Worm (Caenorhabditis elegans) whole organism, late embryonic: ENCODE measurements around the gene eif-3.F.
A peak's percentile ranks its signal among the peaks of the same experiment; 100 is the strongest.

ENCODE experiments used
- C38D4.7 ChIP-seq: fragments of 200-800 bp; sonication (Bioruptor generic); optimal IDR thresholded peaks from 2 replicates; lab custom pipeline; 2018; ENCODE audit warnings: mild to moderate bottlenecking, missing genetic modification characterization, moderate library complexity, missing compliant biosample characterization
- K02D7.2 ChIP-seq: sonication (generic microtip); optimal IDR thresholded peaks from 2 replicates; lab custom pipeline; 2017; ENCODE audit warnings: mild to moderate bottlenecking, missing genetic modification characterization, missing compliant biosample characterization
- K09A11.1 ChIP-seq: sonication (generic microtip); optimal IDR thresholded peaks from 2 replicates; lab custom pipeline; 2017; ENCODE audit warnings: antibody characterized with exemption, mild to moderate bottlenecking, missing genetic modification characterization, missing compliant biosample characterization; ENCODE audit not compliant: insufficient read depth
- Y22D7AL.16 ChIP-seq: sonication (generic microtip); optimal IDR thresholded peaks from 2 replicates; lab custom pipeline; 2016; ENCODE audit warnings: missing genetic modification characterization, missing compliant biosample characterization
- ahr-1 ChIP-seq: sonication (generic microtip); optimal IDR thresholded peaks from 2 replicates; lab custom pipeline; 2016; ENCODE audit warnings: missing genetic modification characterization, missing compliant biosample characterization
- ama-1 ChIP-seq: fragments of 150-350 bp; optimal IDR thresholded peaks from 2 replicates; lab custom pipeline; 2014
- ceh-14 ChIP-seq: sonication (generic microtip); optimal IDR thresholded peaks from 2 replicates; lab custom pipeline; 2016; ENCODE audit warnings: missing genotype, missing genetic modification characterization, missing compliant biosample characterization
- ceh-18 ChIP-seq: sonication (generic microtip); optimal IDR thresholded peaks from 2 replicates; lab custom pipeline; 2016; ENCODE audit warnings: missing genetic modification characterization, missing compliant biosample characterization
- ceh-19 ChIP-seq: fragments of 200-800 bp; sonication (Bioruptor generic); optimal IDR thresholded peaks from 2 replicates; lab custom pipeline; 2018; ENCODE audit warnings: mild to moderate bottlenecking, missing genetic modification characterization, missing compliant biosample characterization
- ceh-2 ChIP-seq: sonication (generic microtip); optimal IDR thresholded peaks from 2 replicates; lab custom pipeline; 2016; ENCODE audit warnings: missing genotype, missing genetic modification characterization, missing compliant biosample characterization
- ceh-22 ChIP-seq: sonication (generic microtip); optimal IDR thresholded peaks from 2 replicates; lab custom pipeline; 2017; ENCODE audit warnings: missing biosample characterization, missing genetic modification characterization
- ceh-24 ChIP-seq: sonication (generic microtip); optimal IDR thresholded peaks from 2 replicates; lab custom pipeline; 2016; ENCODE audit warnings: mild to moderate bottlenecking, missing genetic modification characterization, missing compliant biosample characterization
- ceh-30 ChIP-seq: fragments of 150-350 bp; optimal IDR thresholded peaks from 2 replicates; lab custom pipeline; 2014; ENCODE audit warnings: missing biosample characterization, missing genetic modification characterization
- ceh-31 ChIP-seq: sonication (generic microtip); optimal IDR thresholded peaks from 2 replicates; lab custom pipeline; 2016; ENCODE audit warnings: missing genetic modification characterization, missing compliant biosample characterization
- ceh-48 ChIP-seq: sonication (generic microtip); optimal IDR thresholded peaks from 2 replicates; lab custom pipeline; 2016; ENCODE audit warnings: missing genetic modification characterization, inconsistent platforms, missing compliant biosample characterization
- ceh-6 ChIP-seq: fragments of 200-800 bp; sonication (Bioruptor generic); optimal IDR thresholded peaks from 2 replicates; lab custom pipeline; 2018; ENCODE audit warnings: mild to moderate bottlenecking, missing genetic modification characterization, missing compliant biosample characterization
- dve-1 ChIP-seq: sonication (generic microtip); optimal IDR thresholded peaks from 2 replicates; lab custom pipeline; 2017; ENCODE audit warnings: antibody characterized with exemption, mild to moderate bottlenecking, missing genetic modification characterization, missing compliant biosample characterization
- fkh-10 ChIP-seq: fragments of 150-350 bp; optimal IDR thresholded peaks from 2 replicates; lab custom pipeline; 2014; ENCODE audit warnings: missing biosample characterization, missing genetic modification reagents, missing genetic modification characterization
- fkh-6 ChIP-seq: sonication (generic microtip); optimal IDR thresholded peaks from 2 replicates; lab custom pipeline; 2016; ENCODE audit warnings: missing genetic modification characterization, missing compliant biosample characterization
- hlh-13 ChIP-seq: fragments of 200-800 bp; sonication (Bioruptor generic); optimal IDR thresholded peaks from 2 replicates; lab custom pipeline; 2018; ENCODE audit warnings: mild to moderate bottlenecking, missing genetic modification characterization, missing compliant biosample characterization
- hlh-15 ChIP-seq: sonication (generic microtip); optimal IDR thresholded peaks from 2 replicates; lab custom pipeline; 2016; ENCODE audit warnings: missing genetic modification characterization, missing compliant biosample characterization
- hlh-30 ChIP-seq: sonication (generic microtip); optimal IDR thresholded peaks from 2 replicates; lab custom pipeline; 2017; ENCODE audit warnings: antibody characterized with exemption, missing genetic modification characterization, missing compliant biosample characterization; ENCODE audit not compliant: insufficient read depth
- hlh-6 ChIP-seq: sonication (generic microtip); optimal IDR thresholded peaks from 2 replicates; lab custom pipeline; 2016; ENCODE audit warnings: missing genotype, missing genetic modification characterization, missing compliant biosample characterization
- hlh-8 ChIP-seq: sonication (generic microtip); optimal IDR thresholded peaks from 2 replicates; lab custom pipeline; 2016; ENCODE audit warnings: missing genotype, missing genetic modification characterization, missing compliant biosample characterization
- lin-11 ChIP-seq: fragments of 200-800 bp; sonication (Bioruptor generic); optimal IDR thresholded peaks from 2 replicates; lab custom pipeline; 2018; ENCODE audit warnings: mild to moderate bottlenecking, missing genetic modification characterization, missing compliant biosample characterization
- madf-2 ChIP-seq: sonication (generic microtip); optimal IDR thresholded peaks from 2 replicates; lab custom pipeline; 2017; ENCODE audit warnings: missing genetic modification characterization, missing compliant biosample characterization
- mec-3 ChIP-seq: sonication (generic microtip); optimal IDR thresholded peaks from 2 replicates; lab custom pipeline; 2016; ENCODE audit warnings: borderline replicate concordance, missing genetic modification characterization, missing compliant biosample characterization
- nfya-1 ChIP-seq: sonication (generic microtip); optimal IDR thresholded peaks from 2 replicates; lab custom pipeline; 2017; ENCODE audit warnings: missing genetic modification characterization, mild to moderate bottlenecking, missing compliant biosample characterization, antibody characterized with exemption, moderate library complexity
- nhr-232 ChIP-seq: sonication (generic microtip); optimal IDR thresholded peaks from 2 replicates; lab custom pipeline; 2016; ENCODE audit warnings: missing genetic modification characterization, missing compliant biosample characterization
- npax-4 ChIP-seq: sonication (generic microtip); optimal IDR thresholded peaks from 2 replicates; lab custom pipeline; 2016; ENCODE audit warnings: missing genetic modification characterization, missing compliant biosample characterization
- pax-1 ChIP-seq: fragments of 150-350 bp; optimal IDR thresholded peaks from 2 replicates; lab custom pipeline; 2014; ENCODE audit warnings: missing biosample characterization, missing genetic modification characterization
- pha-4 ChIP-seq: fragments of 150-350 bp; optimal IDR thresholded peaks from 2 replicates; lab custom pipeline; 2018; ENCODE audit warnings: missing biosample characterization, missing genetic modification reagents, missing genetic modification characterization
- pqm-1 ChIP-seq: sonication (generic microtip); optimal IDR thresholded peaks from 2 replicates; lab custom pipeline; 2016; ENCODE audit warnings: missing genetic modification characterization, missing compliant biosample characterization
- pros-1 ChIP-seq: fragments of 150-350 bp; optimal IDR thresholded peaks from 2 replicates; lab custom pipeline; 2014; ENCODE audit warnings: missing biosample characterization, missing genetic modification reagents, missing genetic modification characterization
- ref-2 ChIP-seq: sonication (generic microtip); optimal IDR thresholded peaks from 2 replicates; lab custom pipeline; 2016; ENCODE audit warnings: missing genetic modification characterization, missing compliant biosample characterization
- sdc-2 ChIP-seq: sonication (generic microtip); optimal IDR thresholded peaks from 2 replicates; lab custom pipeline; 2016; ENCODE audit warnings: missing genotype, missing genetic modification characterization, missing compliant biosample characterization
- sox-2 ChIP-seq: fragments of 200-800 bp; sonication (Bioruptor generic); IDR thresholded peaks from 2 replicates; pipeline ENCODE4 v1.3.6; 2022; ENCODE audit warnings: missing genetic modification reagents, missing genetic modification characterization, missing compliant biosample characterization
- sox-4 ChIP-seq: sonication (generic microtip); optimal IDR thresholded peaks from 2 replicates; lab custom pipeline; 2017; ENCODE audit warnings: mild to moderate bottlenecking, missing genetic modification characterization, inconsistent platforms, missing compliant biosample characterization
- syd-9 ChIP-seq: sonication (generic microtip); optimal IDR thresholded peaks from 2 replicates; lab custom pipeline; 2016; ENCODE audit warnings: mild to moderate bottlenecking, missing genetic modification characterization, moderate library complexity, missing compliant biosample characterization
- tbx-2 ChIP-seq: sonication (generic microtip); optimal IDR thresholded peaks from 2 replicates; lab custom pipeline; 2016; ENCODE audit warnings: missing genetic modification characterization, missing compliant biosample characterization
- tbx-7 ChIP-seq: sonication (generic microtip); optimal IDR thresholded peaks from 2 replicates; lab custom pipeline; 2016; ENCODE audit warnings: missing genotype, missing genetic modification characterization, missing compliant biosample characterization
- ttx-3 ChIP-seq: sonication (generic microtip); optimal IDR thresholded peaks from 2 replicates; lab custom pipeline; 2016; ENCODE audit warnings: missing genetic modification reagents, missing genetic modification characterization, missing compliant biosample characterization
- unc-3 ChIP-seq, 2 experiments: fragments of 200-800 bp in 1 of 2; sonication (Bioruptor generic) in 1 of 2; sonication (generic microtip) in 1 of 2; conservative IDR thresholded peaks in 1 of 2; optimal IDR thresholded peaks in 1 of 2; 2 replicates each; pipeline versions ENCODE4 v1.3.6 to Lab custom; 2016 to 2022; ENCODE audit warnings: missing compliant biosample characterization in 2 of 2, missing genetic modification characterization in 2 of 2, missing genetic modification reagents in 1 of 2
- unc-42 ChIP-seq: sonication (generic microtip); optimal IDR thresholded peaks from 2 replicates; lab custom pipeline; 2016; ENCODE audit warnings: missing genotype, missing genetic modification characterization, missing compliant biosample characterization
- unc-55 ChIP-seq: sonication (generic microtip); optimal IDR thresholded peaks from 2 replicates; lab custom pipeline; 2017; ENCODE audit warnings: missing biosample characterization, missing genetic modification reagents, missing genetic modification characterization
- zip-5 ChIP-seq: sonication (generic microtip); optimal IDR thresholded peaks from 2 replicates; lab custom pipeline; 2016; ENCODE audit warnings: missing genetic modification characterization, missing compliant biosample characterization

The eif-3.F gene

DNA sequence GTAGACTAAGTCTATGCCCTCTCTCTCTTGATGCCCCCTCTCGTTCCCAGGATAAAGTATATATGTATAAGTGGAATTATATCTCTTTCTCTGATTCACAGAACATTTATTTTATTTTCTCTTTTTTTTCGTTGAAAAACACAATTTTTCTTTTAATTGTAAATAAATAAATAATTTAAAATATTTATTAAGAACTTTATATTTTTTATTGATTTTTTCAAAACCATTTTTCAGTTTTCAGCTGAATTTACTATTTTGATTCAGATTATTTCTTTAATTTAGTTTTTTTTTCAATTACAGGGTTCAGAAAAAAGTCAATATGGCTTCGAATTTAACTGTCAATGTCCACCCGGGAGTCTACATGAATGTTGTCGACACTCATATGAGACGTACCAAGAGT lies at the start of gene eif-3.F:
TSS of gene eif-3.F (plus strand) at position 301 of the 400 bp plus-strand sequence.
- TF ChIP-seq ceh-14 (tag; lab: Kevin White, UChicago) (no peak), tbx-7 (tag; lab: Kevin White, UChicago) (no peak), unc-3 (GFP tag; conservative IDR thresholded peaks at IDR 0.05; lab: Robert Waterston, UW) (no peak), unc-3 (tag; optimal IDR thresholded peaks at IDR 0.05; lab: Kevin White, UChicago) (no peak), unc-42 (tag; lab: Kevin White, UChicago) (no peak), sox-4 (tag; lab: Kevin White, UChicago) (no peak), pha-4 (tag; lab: Kevin White, UChicago) (no peak), hlh-8 (tag; lab: Kevin White, UChicago) (no peak), ceh-6 (no peak), C38D4.7 (GFP tag; lab: Kevin White, UChicago) (no peak), ceh-19 (GFP tag; lab: Kevin White, UChicago) (no peak), ref-2 (tag; lab: Kevin White, UChicago) (no peak), hlh-6 (tag; lab: Kevin White, UChicago) (no peak), fkh-6 (tag; lab: Kevin White, UChicago) (no peak)

DNA sequence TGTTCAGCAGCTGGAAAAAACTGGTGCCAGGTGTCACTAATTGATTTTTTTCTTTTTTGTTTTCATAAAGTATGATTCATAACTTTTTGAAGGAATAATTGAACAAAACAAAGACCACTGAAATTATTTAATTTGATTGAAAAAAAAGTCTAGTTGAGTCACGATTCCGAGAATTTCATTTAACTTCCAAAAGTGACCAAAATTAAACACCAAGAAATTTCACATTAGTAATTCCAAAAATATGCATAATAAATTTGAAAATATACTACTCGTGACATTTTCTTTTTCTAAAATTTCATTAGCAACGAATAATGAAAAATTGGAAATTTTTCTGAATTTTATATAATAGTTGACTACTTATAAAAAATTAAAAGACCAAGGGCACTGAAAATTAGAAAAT lies 49.4 kb upstream of the eif-3.F start:
- TF ChIP-seq unc-55 (GFP tag; lab: Kevin White, UChicago): no peak
- no peak for TF ChIP-seq Y22D7AL.16 (tag; lab: Kevin White, UChicago)
- TF ChIP-seq zip-5 (tag; lab: Kevin White, UChicago): no peak
- no peak for TF ChIP-seq ceh-31 (tag; lab: Kevin White, UChicago)
- TF ChIP-seq ceh-14 (tag; lab: Kevin White, UChicago): no peak
- TF ChIP-seq ceh-22 (tag; lab: Kevin White, UChicago): no peak
- TF ChIP-seq tbx-7 (tag; lab: Kevin White, UChicago): no peak
- TF ChIP-seq pros-1 (tag; lab: Kevin White, UChicago): no peak
- TF ChIP-seq sdc-2: no peak
- no peak for TF ChIP-seq sox-2 (GFP tag; lab: Robert Waterston, UW)
- no peak for TF ChIP-seq hlh-15
- TF ChIP-seq fkh-10: no peak
- TF ChIP-seq nfya-1: no peak
- no peak for TF ChIP-seq K02D7.2 (tag; lab: Kevin White, UChicago)
- no peak for TF ChIP-seq ceh-24 (tag; lab: Kevin White, UChicago)
- no peak for TF ChIP-seq K09A11.1 (tag; lab: Kevin White, UChicago)
- TF ChIP-seq ama-1 (lab: Kevin White, UChicago): no peak

DNA sequence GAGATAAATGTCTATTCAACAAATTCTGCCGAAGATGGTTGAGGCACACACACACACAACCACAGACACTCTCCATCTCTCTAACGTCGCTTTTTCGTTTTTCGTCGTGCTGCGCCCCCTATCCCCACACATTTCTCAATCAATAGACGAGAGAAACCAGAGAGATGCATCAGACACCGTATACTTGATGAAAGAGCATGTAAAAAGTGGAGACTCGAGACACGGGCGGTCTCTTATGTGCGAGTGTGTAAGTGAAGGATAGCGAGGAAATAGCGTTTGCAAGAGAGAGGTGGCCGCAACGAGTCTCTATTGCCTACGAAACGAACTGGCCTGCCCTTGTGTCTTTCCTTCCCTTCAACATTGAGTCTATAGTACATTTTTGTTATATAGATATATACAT lies 48.7 kb upstream of the eif-3.F start:
- TF ChIP-seq ceh-18 (tag; lab: Kevin White, UChicago) (peak; percentile 88), fkh-6 (tag; lab: Kevin White, UChicago) (no peak), syd-9 (tag; lab: Kevin White, UChicago) (peak; percentile 26), ceh-2 (tag; lab: Kevin White, UChicago) (peak; percentile 49), ceh-30 (tag; lab: Kevin White, UChicago) (peak; percentile 86), ceh-31 (tag; lab: Kevin White, UChicago) (peak; percentile 91), pha-4 (tag; lab: Kevin White, UChicago) (no peak), mec-3 (tag; lab: Kevin White, UChicago) (no peak), ahr-1 (tag; lab: Kevin White, UChicago) (no peak), ref-2 (tag; lab: Kevin White, UChicago) (peak; percentile 67), madf-2 (tag; lab: Kevin White, UChicago) (no peak), ceh-14 (tag; lab: Kevin White, UChicago) (peak; percentile 3), ttx-3 (tag; lab: Kevin White, UChicago) (peak; percentile 10), ceh-48 (peak; percentile 85), pqm-1 (tag; lab: Kevin White, UChicago) (peak; percentile 35), hlh-30 (tag; lab: Kevin White, UChicago) (peak; percentile 83), K09A11.1 (tag; lab: Kevin White, UChicago) (peak; percentile 47), nhr-232 (tag; lab: Kevin White, UChicago) (no peak), unc-3 (GFP tag; conservative IDR thresholded peaks at IDR 0.05; lab: Robert Waterston, UW) (no peak), unc-3 (tag; optimal IDR thresholded peaks at IDR 0.05; lab: Kevin White, UChicago) (peak; percentile 0), nfya-1 (peak; percentile 93), pax-1 (tag; lab: Kevin White, UChicago) (peak; percentile 18), K02D7.2 (tag; lab: Kevin White, UChicago) (no peak), tbx-2 (tag; lab: Kevin White, UChicago) (peak; percentile 84), lin-11 (tag; lab: Kevin White, UChicago) (no peak), zip-5 (tag; lab: Kevin White, UChicago) (no peak), dve-1 (tag; lab: Kevin White, UChicago) (peak; percentile 82), hlh-13 (no peak), ceh-19 (GFP tag; lab: Kevin White, UChicago) (peak; percentile 28), unc-55 (GFP tag; lab: Kevin White, UChicago) (peak; percentile 83), npax-4 (tag; lab: Kevin White, UChicago) (no peak), tbx-7 (tag; lab: Kevin White, UChicago) (no peak), ceh-6 (no peak), unc-42 (tag; lab: Kevin White, UChicago) (peak; percentile 56)
